Worm (Caenorhabditis elegans) whole organism, L3 larva: Measurements from ENCODE around the gene nhr-56.

Source experiments
- egl-27 ChIP-seq: sonication (generic microtip); optimal IDR thresholded peaks from 4 replicates; lab custom pipeline; 2017; ENCODE audit warnings: missing biosample characterization, missing genetic modification reagents, missing genetic modification characterization
- elt-3 ChIP-seq, 3 experiments: fragments of 150-350 bp in 1 of 3; sonication (generic microtip) in 2 of 3; optimal IDR thresholded peaks; 2 replicates in 2 of 3; 4 replicates in 1 of 3; lab custom pipeline; 2014 to 2017; ENCODE audit warnings: missing biosample characterization in 3 of 3, missing genetic modification characterization in 3 of 3
- nhr-11 ChIP-seq: fragments of 150-350 bp; optimal IDR thresholded peaks from 2 replicates; lab custom pipeline; 2014; ENCODE audit warnings: missing biosample characterization, missing genetic modification characterization
- nhr-25 ChIP-seq: sonication (generic microtip); optimal IDR thresholded peaks from 2 replicates; lab custom pipeline; 2017; ENCODE audit warnings: missing biosample characterization, missing genetic modification characterization
- pha-4 ChIP-seq: fragments of 150-350 bp; optimal IDR thresholded peaks from 2 replicates; lab custom pipeline; 2014; ENCODE audit warnings: missing biosample characterization, missing genetic modification reagents, missing genetic modification characterization
- ztf-11 ChIP-seq: fragments of 150-350 bp; optimal IDR thresholded peaks from 2 replicates; lab custom pipeline; 2014; ENCODE audit warnings: missing biosample characterization, missing genetic modification characterization

DNA sequence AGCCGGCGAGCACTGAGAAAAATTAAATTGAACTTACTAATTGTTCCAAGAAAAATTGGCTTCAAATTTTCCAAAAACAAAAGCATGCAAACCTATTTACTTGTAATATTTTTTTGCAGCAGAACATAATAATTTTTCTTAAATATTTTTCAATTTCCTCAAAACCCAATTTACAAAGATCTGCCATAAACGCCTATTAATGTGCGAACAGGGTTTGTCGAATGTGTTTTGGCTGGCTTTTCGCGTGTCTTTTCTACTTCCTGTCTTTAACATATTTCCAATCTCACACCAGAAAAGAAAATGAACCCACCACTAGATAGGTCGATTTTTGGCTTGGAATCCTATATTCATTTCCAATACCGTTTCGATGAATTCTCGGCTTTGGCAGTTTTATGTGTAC lies 43.6 kb upstream of the nhr-56 start, which contains the start of gene C45H4.18:
- TF ChIP-seq egl-27 (tag; lab: Kevin White, UChicago) (no peak), ztf-11 (tag; lab: Kevin White, UChicago) (no peak), nhr-25 (no peak), pha-4 (tag; lab: Kevin White, UChicago) (no peak), nhr-11 (tag; lab: Kevin White, UChicago) (no peak), elt-3 (tag; optimal IDR thresholded peaks at IDR 0.05; lab: Kevin White, UChicago) (no peak)
